Fruit fly (Drosophila melanogaster) whole organism, pupa: Measurements from ENCODE around the gene CG15249.
A peak's percentile ranks its signal among the peaks of the same experiment; 100 is the strongest.

ENCODE experiments used
- CG10348 ChIP-seq: fragments of 200-800 bp; sonication (Bioruptor generic); IDR thresholded peaks from 2 replicates; pipeline ENCODE4 v1.3.6; 2022; ENCODE audit warnings: missing biosample characterization, missing genetic modification characterization
- CG12605 ChIP-seq: fragments of 200-800 bp; sonication (Bioruptor generic); IDR thresholded peaks from 2 replicates; pipeline ENCODE4 v1.3.6; 2022; ENCODE audit warnings: missing biosample characterization, missing genetic modification characterization
- CG13204 ChIP-seq: fragments of 200-800 bp; sonication (Bioruptor generic); optimal IDR thresholded peaks from 2 replicates; lab custom pipeline; 2018; ENCODE audit warnings: missing biosample characterization, mild to moderate bottlenecking, missing genetic modification characterization, moderate library complexity
- CG14655 ChIP-seq: fragments of 200-800 bp; sonication (Bioruptor generic); optimal IDR thresholded peaks from 3 replicates; lab custom pipeline; 2017; ENCODE audit warnings: mild to moderate bottlenecking, missing biosample characterization, missing genetic modification reagents, missing genetic modification characterization
- CG15710 ChIP-seq: fragments of 200-800 bp; sonication (Bioruptor generic); optimal IDR thresholded peaks from 2 replicates; lab custom pipeline; 2018; ENCODE audit warnings: missing biosample characterization, mild to moderate bottlenecking, missing genetic modification characterization, moderate library complexity
- CG17806 ChIP-seq: fragments of 200-800 bp; sonication (Bioruptor generic); optimal IDR thresholded peaks from 2 replicates; lab custom pipeline; 2018; ENCODE audit warnings: missing biosample characterization, mild to moderate bottlenecking, missing genetic modification characterization, moderate library complexity
- CG32121 ChIP-seq: fragments of 200-800 bp; sonication (Bioruptor generic); IDR thresholded peaks from 2 replicates; pipeline ENCODE4 v1.3.6; 2022; ENCODE audit warnings: missing biosample characterization, missing genetic modification characterization
- CG34367 ChIP-seq: fragments of 200-800 bp; sonication (Bioruptor generic); optimal IDR thresholded peaks from 2 replicates; lab custom pipeline; 2018; ENCODE audit warnings: missing biosample characterization, mild to moderate bottlenecking, missing genetic modification characterization
- CG4496 ChIP-seq: fragments of 200-800 bp; sonication (Bioruptor generic); IDR thresholded peaks from 3 replicates; pipeline ENCODE4 v1.3.6; 2022; ENCODE audit warnings: missing biosample characterization, missing genetic modification characterization
- CG8159 ChIP-seq: fragments of 200-800 bp; sonication (Bioruptor generic); optimal IDR thresholded peaks from 3 replicates; lab custom pipeline; 2018; ENCODE audit warnings: missing biosample characterization, mild to moderate bottlenecking, missing genetic modification characterization, moderate library complexity
- CG8301 ChIP-seq: fragments of 200-800 bp; sonication (Bioruptor generic); optimal IDR thresholded peaks from 2 replicates; lab custom pipeline; 2018; ENCODE audit warnings: missing biosample characterization, mild to moderate bottlenecking, missing genetic modification characterization
- CG9948 ChIP-seq: fragments of 200-800 bp; sonication (Bioruptor generic); optimal IDR thresholded peaks from 2 replicates; lab custom pipeline; 2018; ENCODE audit warnings: missing biosample characterization, mild to moderate bottlenecking, missing genetic modification characterization, moderate library complexity
- D1 ChIP-seq: fragments of 200-800 bp; sonication (Bioruptor generic); optimal IDR thresholded peaks from 2 replicates; lab custom pipeline; 2018; ENCODE audit warnings: missing biosample characterization, mild to moderate bottlenecking, missing genetic modification characterization, moderate library complexity
- EcR ChIP-seq: fragments of 200-800 bp; sonication (Bioruptor generic); optimal IDR thresholded peaks from 3 replicates; lab custom pipeline; 2019; ENCODE audit warnings: missing biosample characterization, missing genetic modification characterization, mild to moderate bottlenecking, moderate library complexity, missing genetic modification reagents
- Ets98B ChIP-seq: fragments of 200-800 bp; sonication (Bioruptor generic); IDR thresholded peaks from 2 replicates; pipeline ENCODE4 v1.3.6; 2022; ENCODE audit warnings: missing biosample characterization, missing genetic modification characterization
- Pif1A ChIP-seq: fragments of 200-800 bp; sonication (Bioruptor generic); optimal IDR thresholded peaks from 3 replicates; lab custom pipeline; 2016; ENCODE audit warnings: missing biosample characterization, missing genetic modification characterization
- Pif1B ChIP-seq: fragments of 200-800 bp; sonication (Bioruptor generic); optimal IDR thresholded peaks from 3 replicates; lab custom pipeline; 2016; ENCODE audit warnings: missing biosample characterization, missing genetic modification characterization
- Snoo ChIP-seq: fragments of 200-800 bp; sonication (Bioruptor generic); optimal IDR thresholded peaks from 3 replicates; lab custom pipeline; 2017; ENCODE audit warnings: missing biosample characterization, mild to moderate bottlenecking, missing genetic modification characterization, inconsistent platforms
- fd96Ca ChIP-seq: fragments of 200-800 bp; sonication (Bioruptor generic); IDR thresholded peaks from 3 replicates; pipeline ENCODE4 v1.3.6; 2022; ENCODE audit warnings: missing biosample characterization, missing genetic modification characterization
- gl ChIP-seq: fragments of 200-800 bp; sonication (Bioruptor generic); optimal IDR thresholded peaks from 2 replicates; lab custom pipeline; 2018; ENCODE audit warnings: missing biosample characterization, mild to moderate bottlenecking, missing genetic modification characterization
- rn ChIP-seq: fragments of 200-800 bp; sonication (Bioruptor generic); IDR thresholded peaks from 2 replicates; pipeline ENCODE4 v1.3.6; 2022; ENCODE audit warnings: missing biosample characterization, missing genetic modification characterization

Gene CG15249

DNA sequence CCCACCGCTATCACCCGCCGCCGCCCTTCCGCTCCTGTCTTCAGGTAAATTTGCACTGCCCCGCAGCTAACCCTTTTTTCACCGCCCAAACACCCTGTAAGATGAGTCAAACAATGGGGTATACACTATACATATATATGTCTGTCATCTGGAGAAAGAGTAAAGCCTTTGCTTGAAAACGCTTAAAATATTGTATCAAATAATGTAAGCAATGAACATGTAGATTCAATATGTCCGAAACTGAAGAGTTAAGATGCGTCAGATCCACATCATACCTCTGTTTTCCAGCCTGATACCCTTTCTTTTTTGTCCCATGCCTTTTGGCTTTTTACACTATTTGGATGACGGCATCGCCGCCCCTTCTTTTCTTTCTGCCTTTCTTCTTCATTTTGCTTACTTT is 6.6 kb downstream of the CG15249 start:
- 0 out of 2 replicates have a peak, but pooled peaks have one; percentile 15 for TF ChIP-seq CG32121 (GFP tag; lab: Robert Waterston, UW)
- TF ChIP-seq EcR (GFP tag; lab: Kevin White, UChicago) = no peak
- TF ChIP-seq CG8159 (tag; lab: Kevin White, UChicago) = no peak
- TF ChIP-seq CG14655 = peak; percentile 11
- no peak for TF ChIP-seq gl
- TF ChIP-seq fd96Ca (GFP tag; lab: Robert Waterston, UW) = 0 out of 3 replicates have a peak, but pooled peaks have one; percentile 44
- no peak for TF ChIP-seq CG8301 (tag; lab: Kevin White, UChicago)
- peak; percentile 15 for TF ChIP-seq CG9948 (tag; lab: Kevin White, UChicago)
- TF ChIP-seq CG10348 = no peak
- TF ChIP-seq Pif1A (GFP tag; lab: Kevin White, UChicago) = peak; percentile 62
- no peak for TF ChIP-seq CG34367 (tag; lab: Kevin White, UChicago)
- TF ChIP-seq Pif1B (GFP tag; lab: Kevin White, UChicago) = peak; percentile 17
- TF ChIP-seq CG15710 = peak; percentile 14
- peak; percentile 37; the same call in 1 of the 2 replicates for TF ChIP-seq Ets98B
- peak; percentile 50 for TF ChIP-seq Snoo (tag; lab: Kevin White, UChicago)
- 0 out of 3 replicates have a peak, but pooled peaks have one; percentile 53 for TF ChIP-seq CG4496 (GFP tag; lab: Robert Waterston, UW)
- no peak for TF ChIP-seq CG13204 (GFP tag; lab: Kevin White, UChicago)
- TF ChIP-seq rn (GFP tag; lab: Robert Waterston, UW) = 0 out of 2 replicates have a peak, but pooled peaks have one; percentile 18
- TF ChIP-seq CG12605 = no peak
- peak; percentile 16 for TF ChIP-seq CG17806 (tag; lab: Kevin White, UChicago)
- TF ChIP-seq D1 (tag; lab: Kevin White, UChicago) = no peak

- TF ChIP-seq CG34367 (tag; lab: Kevin White, UChicago) (no peak), CG10348 (no peak), CG8301 (tag; lab: Kevin White, UChicago) (no peak), EcR (GFP tag; lab: Kevin White, UChicago) (no peak), CG12605 (no peak), CG17806 (tag; lab: Kevin White, UChicago) (no peak), CG9948 (tag; lab: Kevin White, UChicago) (no peak), CG8159 (tag; lab: Kevin White, UChicago) (no peak), CG4496 (GFP tag; lab: Robert Waterston, UW) (no peak), Ets98B (no peak), D1 (tag; lab: Kevin White, UChicago) (no peak)
- TF ChIP-seq, all 21 proteins: peak for 0
These were observed 9.7 kb downstream of the CG15249 start for dm6 chrX:9889686-9890085.

dm6 chrX:9885363-9885762 is 14.0 kb downstream of the CG15249 start:
- peak; percentile 46 for TF ChIP-seq EcR (GFP tag; lab: Kevin White, UChicago)
- no peak for TF ChIP-seq CG10348

DNA sequence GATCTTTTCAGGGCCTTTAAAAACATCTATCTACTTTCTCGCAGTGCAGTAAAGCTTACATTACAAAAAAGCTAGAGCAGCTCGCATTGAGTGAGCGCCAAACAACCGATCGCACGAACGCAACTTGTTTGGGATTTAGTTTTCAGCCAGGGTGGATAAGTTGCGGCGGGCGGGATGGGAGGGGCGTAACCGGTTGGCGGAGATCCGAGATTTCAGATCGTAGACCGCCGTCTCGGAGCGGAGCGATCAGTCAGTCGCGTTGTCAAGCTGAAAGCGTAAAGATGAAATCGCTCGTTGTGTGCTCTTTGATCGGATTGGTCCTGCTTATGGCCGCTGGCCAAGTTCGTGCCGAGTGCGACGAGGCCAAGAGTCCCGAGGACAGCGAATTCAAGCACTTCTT is 15.2 kb downstream of the CG15249 start, which contains the start of gene CG9691:
CG9691 (plus strand) TSS at position 222 of the 400 bp plus-strand sequence.
- peak; percentile 63 for TF ChIP-seq CG13204 (GFP tag; lab: Kevin White, UChicago)
- peak; percentile 56 for TF ChIP-seq CG32121 (GFP tag; lab: Robert Waterston, UW)
- no peak for TF ChIP-seq D1 (tag; lab: Kevin White, UChicago)
- no peak for TF ChIP-seq CG10348
- peak; percentile 18 for TF ChIP-seq CG8159 (tag; lab: Kevin White, UChicago)
- TF ChIP-seq CG9948 (tag; lab: Kevin White, UChicago) = no peak
- TF ChIP-seq CG8301 (tag; lab: Kevin White, UChicago) = peak; percentile 5
- no peak for TF ChIP-seq rn (GFP tag; lab: Robert Waterston, UW)
- TF ChIP-seq CG17806 (tag; lab: Kevin White, UChicago) = peak; percentile 23
- TF ChIP-seq Snoo (tag; lab: Kevin White, UChicago) = no peak
- TF ChIP-seq CG34367 (tag; lab: Kevin White, UChicago) = no peak
- TF ChIP-seq Pif1B (GFP tag; lab: Kevin White, UChicago) = no peak
- TF ChIP-seq CG12605 = no peak
- TF ChIP-seq CG14655 = peak; percentile 28
- peak; percentile 35 for TF ChIP-seq CG15710
- TF ChIP-seq EcR (GFP tag; lab: Kevin White, UChicago) = peak; percentile 58
- peak; percentile 52; the same call in 1 of the 3 replicates for TF ChIP-seq fd96Ca (GFP tag; lab: Robert Waterston, UW)
- TF ChIP-seq CG4496 (GFP tag; lab: Robert Waterston, UW) = peak; percentile 68; the same call in 2 of the 3 replicates
- TF ChIP-seq Pif1A (GFP tag; lab: Kevin White, UChicago) = peak; percentile 33
- TF ChIP-seq Ets98B = peak; percentile 67
- no peak for TF ChIP-seq gl

DNA sequence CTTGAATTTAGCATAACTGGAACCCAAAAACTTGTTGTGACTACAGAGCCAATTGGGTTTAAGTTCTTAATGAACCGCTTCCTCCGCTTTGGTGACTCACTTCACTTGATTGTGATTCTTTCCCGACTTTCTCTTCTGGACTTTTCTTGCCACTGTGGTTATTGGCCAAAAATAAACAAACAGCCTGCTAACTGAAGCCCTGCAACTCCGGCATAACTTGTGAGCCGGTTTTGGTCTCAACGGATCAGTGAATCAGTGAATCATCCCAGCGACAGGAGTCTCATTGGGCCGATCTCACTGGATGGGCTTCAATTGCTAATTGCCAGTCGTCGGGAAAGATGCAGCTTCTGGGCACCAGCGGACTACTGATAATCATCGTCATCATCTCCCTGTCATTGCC is 16.5 kb downstream of the CG15249 start:
- no peak for TF ChIP-seq fd96Ca (GFP tag; lab: Robert Waterston, UW)
- TF ChIP-seq CG8159 (tag; lab: Kevin White, UChicago) = no peak
- no peak for TF ChIP-seq CG34367 (tag; lab: Kevin White, UChicago)
- TF ChIP-seq Pif1B (GFP tag; lab: Kevin White, UChicago) = no peak
- TF ChIP-seq CG10348 = no peak
- TF ChIP-seq CG8301 (tag; lab: Kevin White, UChicago) = no peak
- no peak for TF ChIP-seq CG14655
- TF ChIP-seq rn (GFP tag; lab: Robert Waterston, UW) = no peak
- TF ChIP-seq CG15710 = no peak
- TF ChIP-seq Ets98B = no peak

- peak; percentile 40 for TF ChIP-seq EcR (GFP tag; lab: Kevin White, UChicago)
- TF ChIP-seq CG14655 = no peak
- TF ChIP-seq CG12605 = no peak
- TF ChIP-seq Pif1B (GFP tag; lab: Kevin White, UChicago) = no peak
- TF ChIP-seq fd96Ca (GFP tag; lab: Robert Waterston, UW) = no peak
- no peak for TF ChIP-seq Pif1A (GFP tag; lab: Kevin White, UChicago)
- peak; percentile 14 for TF ChIP-seq CG13204 (GFP tag; lab: Kevin White, UChicago)
- TF ChIP-seq CG8159 (tag; lab: Kevin White, UChicago) = no peak
These were observed 17.6 kb downstream of the CG15249 start, which contains the start of gene CG9689 for dm6 chrX:9881746-9882145. TSS of gene CG9689 (plus strand) at chrX:9881953.
